In genomic region chr3R:15114465-15115228, dm6 we compare ENCODE assay signal across 1 fruit fly cellular context.
TF ChIP-seq lines count a peak whose summit lies in the region.

No protein-coding gene starts in this region.

TF ChIP-seq in whole organism, embryonic, 481 proteins besides CTCF, POLR2A, EP300 and RAD21 (continued from another document):
- TF ChIP-seq CG6689 (GFP tag; IDR thresholded peaks at IDR 0.05; lab: Robert Waterston, UW) (peak; percentile 40; the same call in 1 of the 2 replicates), CG15269 (tag; optimal IDR thresholded peaks at IDR 0.05; lab: Kevin White, UChicago) (peak; percentile 32), PHDP (tag; optimal IDR thresholded peaks at IDR 0.05; lab: Kevin White, UChicago) (peak; percentile 14), CG12391 (tag; optimal IDR thresholded peaks at IDR 0.05; lab: Kevin White, UChicago) (peak; percentile 39), D (optimal IDR thresholded peaks at IDR 0.05; lab: Kevin White, UChicago) (no peak), D (GFP tag; optimal IDR thresholded peaks at IDR 0.05; lab: Kevin White, UChicago) (peak; percentile 64), CG10654 (GFP tag; optimal IDR thresholded peaks at IDR 0.05; lab: Kevin White, UChicago) (peak; percentile 4), CG34224 (GFP tag; IDR thresholded peaks at IDR 0.05; lab: Robert Waterston, UW; ENCODE audit: partially characterized antibody) (no peak), CG2712 (tag; optimal IDR thresholded peaks at IDR 0.05; lab: Kevin White, UChicago) (peak; percentile 62), Aef1 (GFP tag; IDR thresholded peaks at IDR 0.05; lab: Robert Waterston, UW) (no peak), CG16863 (GFP tag; optimal IDR thresholded peaks at IDR 0.05; lab: Kevin White, UChicago) (peak; percentile 11), Ssrp (tag; optimal IDR thresholded peaks at IDR 0.05; lab: Kevin White, UChicago) (peak; percentile 44), CG13287 (GFP tag; IDR thresholded peaks at IDR 0.05; lab: Robert Waterston, UW; ENCODE audit: partially characterized antibody) (no peak), CG3407 (GFP tag; optimal IDR thresholded peaks at IDR 0.05; lab: Kevin White, UChicago) (peak; percentile 6), sens-2 (GFP tag; IDR thresholded peaks at IDR 0.05; lab: Robert Waterston, UW) (no peak), tin (GFP tag; optimal IDR thresholded peaks at IDR 0.05; lab: Kevin White, UChicago) (peak; percentile 30), Blimp-1 (GFP tag; optimal IDR thresholded peaks at IDR 0.05; lab: Kevin White, UChicago) (peak; percentile 58), CG18476 (GFP tag; optimal IDR thresholded peaks at IDR 0.05; lab: Kevin White, UChicago) (peak; percentile 1), CG11504 (tag; optimal IDR thresholded peaks at IDR 0.05; lab: Kevin White, UChicago) (peak; percentile 76), CG8388 (GFP tag; optimal IDR thresholded peaks at IDR 0.05; lab: Kevin White, UChicago) (peak; percentile 49), row (GFP tag; IDR thresholded peaks at IDR 0.05; lab: Robert Waterston, UW) (peak; percentile 33; the same call in 2 of the 3 replicates), CG9727 (GFP tag; optimal IDR thresholded peaks at IDR 0.05; lab: Kevin White, UChicago) (peak; percentile 43), CG8359 (GFP tag; optimal IDR thresholded peaks at IDR 0.05; lab: Kevin White, UChicago; ENCODE audit: borderline replicate concordance) (peak; percentile 16), CG13775 (GFP tag; optimal IDR thresholded peaks at IDR 0.05; lab: Kevin White, UChicago) (peak; percentile 19), bcd (GFP tag; optimal IDR thresholded peaks at IDR 0.05; lab: Kevin White, UChicago) (peak; percentile 43), pum (GFP tag; optimal IDR thresholded peaks at IDR 0.05; lab: Kevin White, UChicago) (peak; percentile 15), CoRest (tag; optimal IDR thresholded peaks at IDR 0.05; lab: Kevin White, UChicago) (peak; percentile 50), dmrt99B (tag; optimal IDR thresholded peaks at IDR 0.05; lab: Kevin White, UChicago) (peak; percentile 76), CG5245 (GFP tag; optimal IDR thresholded peaks at IDR 0.05; lab: Kevin White, UChicago) (no peak), Dip2 (GFP tag; IDR thresholded peaks at IDR 0.05; lab: Robert Waterston, UW) (no peak), peb (GFP tag; IDR thresholded peaks at IDR 0.05; lab: Robert Waterston, UW) (no peak), nau (GFP tag; optimal IDR thresholded peaks at IDR 0.05; lab: Kevin White, UChicago) (peak; percentile 46), CG12744 (GFP tag; optimal IDR thresholded peaks at IDR 0.05; lab: Kevin White, UChicago) (no peak), ind (GFP tag; optimal IDR thresholded peaks at IDR 0.05; lab: Kevin White, UChicago) (peak; percentile 14), trh (GFP tag; optimal IDR thresholded peaks at IDR 0.05; lab: Kevin White, UChicago) (no peak), ewg (GFP tag; optimal IDR thresholded peaks at IDR 0.05; lab: Kevin White, UChicago) (peak; percentile 29), eve (GFP tag; optimal IDR thresholded peaks at IDR 0.05; lab: Kevin White, UChicago) (peak in 1 of 2 experiments; percentile 74), CG7556 (GFP tag; optimal IDR thresholded peaks at IDR 0.05; lab: Kevin White, UChicago) (peak; percentile 61), CG17385 (GFP tag; optimal IDR thresholded peaks at IDR 0.05; lab: Kevin White, UChicago) (peak; percentile 6), Bteb2 (GFP tag; optimal IDR thresholded peaks at IDR 0.05; lab: Kevin White, UChicago) (no peak), CG6254 (GFP tag; optimal IDR thresholded peaks at IDR 0.05; lab: Kevin White, UChicago) (peak; percentile 48), Eip74EF (GFP tag; optimal IDR thresholded peaks at IDR 0.05; lab: Kevin White, UChicago) (peak in 1 of 2 experiments; percentile 61), lab (GFP tag; optimal IDR thresholded peaks at IDR 0.05; lab: Kevin White, UChicago) (peak; percentile 19), Six4 (GFP tag; optimal IDR thresholded peaks at IDR 0.05; lab: Kevin White, UChicago) (peak; percentile 18), CG2678 (tag; optimal IDR thresholded peaks at IDR 0.05; lab: Kevin White, UChicago) (peak; percentile 63)
TF ChIP-seq in whole organism, embryonic: peak in this region for 97.
